Worm (Caenorhabditis elegans): Measurements from ENCODE around the gene C53D6.6.

The C53D6.6 gene

ce11 chrIV:9040393-9040792 is 7.9 kb upstream of the C53D6.6 start, which contains the start of gene Y73F4A.3:
Gene Y73F4A.3, minus strand, starts transcription at chrIV:9040493.
- TF ChIP-seq hlh-11 (tag; optimal IDR thresholded peaks at IDR 0.05), result no peak
- TF ChIP-seq T20F7.1 (GFP tag; optimal IDR thresholded peaks at IDR 0.05), result no peak
- no peak for TF ChIP-seq mxl-2 (GFP tag; conservative IDR thresholded peaks at IDR 0.05)
- no peak for TF ChIP-seq unc-39 (tag; optimal IDR thresholded peaks at IDR 0.05)
- no peak for TF ChIP-seq zag-1 (tag; optimal IDR thresholded peaks at IDR 0.05)
- no peak for TF ChIP-seq ceh-28 (tag; optimal IDR thresholded peaks at IDR 0.05)
- TF ChIP-seq spr-3 (GFP tag; optimal IDR thresholded peaks at IDR 0.05), result no peak
- TF ChIP-seq mdl-1 (tag; optimal IDR thresholded peaks at IDR 0.05), result no peak
- TF ChIP-seq pqm-1 (tag; optimal IDR thresholded peaks at IDR 0.05), result no peak
- TF ChIP-seq hlh-30 (tag; optimal IDR thresholded peaks at IDR 0.05; ENCODE audit: insufficient read depth), result no peak
- TF ChIP-seq hif-1 (tag; optimal IDR thresholded peaks at IDR 0.05), result no peak
- no peak for TF ChIP-seq ceh-20 (GFP tag; IDR thresholded peaks at IDR 0.05)
- TF ChIP-seq set-16 (GFP tag; IDR thresholded peaks at IDR 0.05), result no peak
- no peak for TF ChIP-seq nhr-48 (tag; optimal IDR thresholded peaks at IDR 0.05)
- TF ChIP-seq nhr-111 (GFP tag; optimal IDR thresholded peaks at IDR 0.05), result no peak
- no peak for TF ChIP-seq duxl-1 (tag; optimal IDR thresholded peaks at IDR 0.05; ENCODE audit: poor library complexity)
- no peak for TF ChIP-seq nhr-42 (GFP tag; IDR thresholded peaks at IDR 0.05)
- no peak for TF ChIP-seq lin-1 (GFP tag; IDR thresholded peaks at IDR 0.05)
- no peak for TF ChIP-seq tra-1 (GFP tag; IDR thresholded peaks at IDR 0.05)
- no peak for TF ChIP-seq ceh-32 (tag; optimal IDR thresholded peaks at IDR 0.05; ENCODE audit: poor library complexity)

DNA sequence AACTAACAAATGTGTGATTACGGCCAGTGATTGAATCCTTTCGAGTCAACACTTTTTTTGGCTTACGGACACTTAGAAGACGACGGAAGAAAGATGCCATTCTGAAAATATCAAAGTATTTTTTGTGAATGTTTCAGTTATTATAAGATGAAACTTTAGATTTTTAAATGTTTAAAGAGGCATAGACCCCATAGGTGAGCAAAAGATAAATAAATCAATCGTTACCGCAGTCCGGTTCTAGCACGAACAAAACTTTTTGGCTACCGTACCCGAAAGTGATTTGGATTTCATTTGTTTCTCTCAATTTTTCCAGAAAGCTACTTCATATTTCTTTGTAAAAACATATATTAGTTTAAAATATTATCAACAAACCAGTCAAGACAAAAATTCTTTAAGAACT is 4.6 kb upstream of the C53D6.6 start, which contains the start of gene C53D6.7:
Gene C53D6.7 (minus strand): TSS at position 101 of the 400 bp plus-strand sequence.
- TF ChIP-seq lin-38 (GFP tag; IDR thresholded peaks at IDR 0.05) (no peak), Y5F2A.4 (GFP tag; optimal IDR thresholded peaks at IDR 0.05) (no peak), ama-1 (optimal IDR thresholded peaks at IDR 0.05) (no peak), egl-27 (tag; optimal IDR thresholded peaks at IDR 0.05) (no peak), ceh-62 (tag; optimal IDR thresholded peaks at IDR 0.05) (no peak), snpc-4 (tag; optimal IDR thresholded peaks at IDR 0.05) (no peak), zip-11 (GFP tag; IDR thresholded peaks at IDR 0.05) (no peak), F44E2.7 (GFP tag; IDR thresholded peaks at IDR 0.05) (no peak)

DNA sequence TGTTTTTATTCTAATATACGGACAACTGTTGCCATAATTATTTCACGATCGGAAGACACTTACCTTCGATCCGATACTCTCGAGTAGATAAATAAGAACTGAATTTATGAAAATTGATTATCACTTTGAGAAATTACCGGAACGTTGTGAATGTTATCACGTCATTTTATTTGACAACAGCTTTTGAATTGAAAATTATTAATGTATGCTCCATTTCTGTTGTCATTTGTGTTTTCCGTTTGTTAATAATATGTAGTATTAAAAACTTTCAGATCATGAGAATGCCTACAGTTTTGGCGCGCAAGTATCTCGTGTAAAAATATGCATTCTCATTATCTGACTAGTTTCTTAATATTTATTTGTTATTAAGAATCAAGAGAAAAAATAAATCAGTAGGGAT is 1.9 kb upstream of the C53D6.6 start, which contains the start of gene C53D6.10:
Gene C53D6.10 (minus strand): TSS at position 101 of the 400 bp plus-strand sequence.
- TF ChIP-seq Y5F2A.4 (GFP tag; optimal IDR thresholded peaks at IDR 0.05) (no peak), daf-12 (tag; optimal IDR thresholded peaks at IDR 0.05) (no peak), nhr-10 (tag; optimal IDR thresholded peaks at IDR 0.05) (no peak), F10B5.3 (tag; optimal IDR thresholded peaks at IDR 0.05) (no peak), D1046.2 (GFP tag; IDR thresholded peaks at IDR 0.05) (no peak), arid-1 (GFP tag; conservative IDR thresholded peaks at IDR 0.05) (no peak), sdz-12 (GFP tag; optimal IDR thresholded peaks at IDR 0.05) (no peak), pha-4 (GFP tag; IDR thresholded peaks at IDR 0.05) (no peak), pha-4 (tag; optimal IDR thresholded peaks at IDR 0.05) (no peak), ceh-82 (tag; optimal IDR thresholded peaks at IDR 0.05) (no peak), Y105C5A.15 (GFP tag; IDR thresholded peaks at IDR 0.05) (no peak), ztf-11 (tag; optimal IDR thresholded peaks at IDR 0.05) (no peak)

Data from whole organism, L4 larva.